Worm (Caenorhabditis elegans) whole organism, mixed stage, embryonic: ENCODE results near the gene C18F10.2.

Experiments
- M03D4.4 ChIP-seq: sonication (generic microtip); optimal IDR thresholded peaks from 2 replicates; lab custom pipeline; 2017; ENCODE audit warnings: mild to moderate bottlenecking, missing genetic modification characterization, missing compliant biosample characterization
- bed-3 ChIP-seq: fragments of 200-800 bp; sonication (Bioruptor generic); optimal IDR thresholded peaks from 3 replicates; lab custom pipeline; 2018; ENCODE audit warnings: mild to moderate bottlenecking, missing genetic modification characterization, moderate library complexity, missing compliant biosample characterization
- blmp-1 ChIP-seq: fragments of 150-350 bp; optimal IDR thresholded peaks from 2 replicates; lab custom pipeline; 2014; ENCODE audit warnings: missing biosample characterization, missing genetic modification characterization
- ceh-39 ChIP-seq: fragments of 150-350 bp; optimal IDR thresholded peaks from 2 replicates; lab custom pipeline; 2014; ENCODE audit warnings: missing biosample characterization, missing genetic modification characterization
- ceh-43 ChIP-seq: fragments of 200-800 bp; sonication (Bioruptor generic); optimal IDR thresholded peaks from 2 replicates; lab custom pipeline; 2018; ENCODE audit warnings: mild to moderate bottlenecking, missing genetic modification characterization, moderate library complexity, missing compliant biosample characterization
- ceh-83 ChIP-seq: fragments of 200-800 bp; sonication (Bioruptor generic); optimal IDR thresholded peaks from 2 replicates; lab custom pipeline; 2018; ENCODE audit warnings: mild to moderate bottlenecking, missing genetic modification characterization, missing compliant biosample characterization
- ces-1 ChIP-seq: fragments of 150-350 bp; optimal IDR thresholded peaks from 2 replicates; lab custom pipeline; 2014; ENCODE audit warnings: missing biosample characterization, missing genetic modification reagents, missing genetic modification characterization
- cnd-1 ChIP-seq: fragments of 200-800 bp; sonication (Bioruptor generic); optimal IDR thresholded peaks from 2 replicates; lab custom pipeline; 2018; ENCODE audit warnings: mild to moderate bottlenecking, missing genetic modification characterization, missing compliant biosample characterization
- drap-1 ChIP-seq: fragments of 200-800 bp; sonication (Bioruptor generic); optimal IDR thresholded peaks from 3 replicates; lab custom pipeline; 2018; ENCODE audit warnings: mild to moderate bottlenecking, missing genetic modification characterization, missing compliant biosample characterization
- elt-1 ChIP-seq: sonication (generic microtip); optimal IDR thresholded peaks from 2 replicates; lab custom pipeline; 2017; ENCODE audit warnings: missing genetic modification characterization, mild to moderate bottlenecking, missing compliant biosample characterization, antibody characterized with exemption, moderate library complexity, borderline replicate concordance; ENCODE audit not compliant: insufficient read depth
- flh-1 ChIP-seq: fragments of 200-800 bp; sonication (Bioruptor generic); optimal IDR thresholded peaks from 2 replicates; lab custom pipeline; 2018; ENCODE audit warnings: mild to moderate bottlenecking, missing genetic modification characterization, moderate library complexity, missing compliant biosample characterization
- lin-32 ChIP-seq: fragments of 200-800 bp; sonication (Bioruptor generic); optimal IDR thresholded peaks from 2 replicates; lab custom pipeline; 2018; ENCODE audit warnings: mild to moderate bottlenecking, missing genetic modification characterization, missing compliant biosample characterization
- lsy-2 ChIP-seq: fragments of 150-350 bp; optimal IDR thresholded peaks from 2 replicates; lab custom pipeline; 2014; ENCODE audit warnings: missing biosample characterization, missing genetic modification characterization
- mab-5 ChIP-seq: fragments of 150-350 bp; optimal IDR thresholded peaks from 2 replicates; lab custom pipeline; 2014; ENCODE audit warnings: missing biosample characterization, missing genetic modification characterization
- mep-1 ChIP-seq: fragments of 150-350 bp; optimal IDR thresholded peaks from 2 replicates; lab custom pipeline; 2017; ENCODE audit warnings: missing biosample characterization, missing genetic modification reagents, missing genetic modification characterization, inconsistent platforms
- mls-2 ChIP-seq: sonication (generic microtip); optimal IDR thresholded peaks from 2 replicates; lab custom pipeline; 2016; ENCODE audit warnings: mild to moderate bottlenecking, missing genetic modification characterization, moderate library complexity, missing compliant biosample characterization
- nhr-12 ChIP-seq: fragments of 150-350 bp; optimal IDR thresholded peaks from 2 replicates; lab custom pipeline; 2014; ENCODE audit warnings: missing biosample characterization, missing genetic modification characterization
- nhr-237 ChIP-seq: fragments of 150-350 bp; optimal IDR thresholded peaks from 2 replicates; lab custom pipeline; 2014; ENCODE audit warnings: missing biosample characterization, missing genetic modification characterization
- nhr-28 ChIP-seq: fragments of 150-350 bp; optimal IDR thresholded peaks from 2 replicates; lab custom pipeline; 2014; ENCODE audit warnings: missing biosample characterization, missing genetic modification characterization
- nhr-76 ChIP-seq: sonication (generic microtip); optimal IDR thresholded peaks from 2 replicates; lab custom pipeline; 2017; ENCODE audit warnings: missing biosample characterization, missing genetic modification characterization
- pha-4 ChIP-seq: fragments of 150-350 bp; optimal IDR thresholded peaks from 2 replicates; lab custom pipeline; 2018; ENCODE audit warnings: missing biosample characterization, missing genetic modification reagents, missing genetic modification characterization
- sem-2 ChIP-seq: fragments of 200-800 bp; sonication (Bioruptor generic); optimal IDR thresholded peaks from 2 replicates; lab custom pipeline; 2018; ENCODE audit warnings: mild to moderate bottlenecking, missing genetic modification characterization, missing compliant biosample characterization
- snpc-4 ChIP-seq: fragments of 150-350 bp; optimal IDR thresholded peaks from 2 replicates; lab custom pipeline; 2014; ENCODE audit warnings: missing biosample characterization, missing genetic modification characterization
- sptf-1 ChIP-seq: sonication (generic microtip); optimal IDR thresholded peaks from 2 replicates; lab custom pipeline; 2017; ENCODE audit warnings: mild to moderate bottlenecking, missing genetic modification characterization, moderate library complexity, missing compliant biosample characterization
- unc-120 ChIP-seq: sonication (generic microtip); optimal IDR thresholded peaks from 2 replicates; lab custom pipeline; 2017; ENCODE audit warnings: missing genetic modification characterization, missing compliant biosample characterization; ENCODE audit not compliant: poor library complexity, severe bottlenecking
- unc-39 ChIP-seq: fragments of 150-350 bp; optimal IDR thresholded peaks from 2 replicates; lab custom pipeline; 2014; ENCODE audit warnings: missing biosample characterization, missing genetic modification characterization
- unc-62 ChIP-seq: fragments of 150-350 bp; optimal IDR thresholded peaks from 2 replicates; lab custom pipeline; 2014; ENCODE audit warnings: missing biosample characterization, missing genetic modification reagents, missing genetic modification characterization
- zip-8 ChIP-seq: fragments of 150-350 bp; optimal IDR thresholded peaks from 2 replicates; lab custom pipeline; 2014; ENCODE audit warnings: missing biosample characterization, missing genetic modification characterization
- ztf-11 ChIP-seq: fragments of 150-350 bp; optimal IDR thresholded peaks from 2 replicates; lab custom pipeline; 2014; ENCODE audit warnings: missing biosample characterization, missing genetic modification characterization

Gene C18F10.2

ce11 chrIII:6248064-6248687, 24.8 kb upstream of the C18F10.2 start, which contains the start of the genes gen-1 and stt-3:
Gene gen-1, minus strand, starts transcription at chrIII:6248158.
Gene stt-3, plus strand, starts transcription at chrIII:6248637.
- no peak for TF ChIP-seq ztf-11
- TF ChIP-seq lin-32 (GFP tag; lab: Kevin White, UChicago) = no peak
- no peak for TF ChIP-seq nhr-28 (tag; lab: Kevin White, UChicago)
- no peak for TF ChIP-seq ceh-83 (GFP tag; lab: Kevin White, UChicago)
- no peak for TF ChIP-seq zip-8
- peak; percentile 54 for TF ChIP-seq mep-1 (tag; lab: Kevin White, UChicago)
- TF ChIP-seq, all 35 proteins: peak for 1

ce11 chrIII:6251511-6251910, 21.5 kb upstream of the C18F10.2 start, which contains the start of gene amdh-1:
Gene amdh-1, plus strand, starts transcription at chrIII:6251811.
- TF ChIP-seq snpc-4 (tag; lab: Kevin White, UChicago) (no peak), nhr-237 (tag; lab: Kevin White, UChicago) (no peak), flh-1 (GFP tag; lab: Kevin White, UChicago) (no peak), ztf-11 (no peak), nhr-76 (tag; lab: Kevin White, UChicago) (no peak), zip-8 (no peak), lin-32 (GFP tag; lab: Kevin White, UChicago) (no peak), sptf-1 (tag; lab: Kevin White, UChicago) (no peak), blmp-1 (no peak), sem-2 (no peak), M03D4.4 (no peak), nhr-28 (tag; lab: Kevin White, UChicago) (no peak), ceh-43 (GFP tag; lab: Kevin White, UChicago) (no peak)

- TF ChIP-seq blmp-1 = no peak
- TF ChIP-seq nhr-237 (tag; lab: Kevin White, UChicago) = no peak
- TF ChIP-seq ceh-43 (GFP tag; lab: Kevin White, UChicago) = no peak
- TF ChIP-seq mls-2 (tag; lab: Kevin White, UChicago) = no peak
- no peak for TF ChIP-seq drap-1
- no peak for TF ChIP-seq sptf-1 (tag; lab: Kevin White, UChicago)
- TF ChIP-seq cnd-1 (tag; lab: Kevin White, UChicago) = no peak
- no peak for TF ChIP-seq pha-4 (tag; lab: Kevin White, UChicago)
- no peak for TF ChIP-seq snpc-4 (tag; lab: Kevin White, UChicago)
- no peak for TF ChIP-seq nhr-28 (tag; lab: Kevin White, UChicago)
- TF ChIP-seq ztf-11 = no peak
- no peak for TF ChIP-seq lin-32 (GFP tag; lab: Kevin White, UChicago)
- no peak for TF ChIP-seq flh-1 (GFP tag; lab: Kevin White, UChicago)
- TF ChIP-seq M03D4.4 = no peak
- no peak for TF ChIP-seq unc-39 (tag; lab: Kevin White, UChicago)
- TF ChIP-seq nhr-12 (tag; lab: Kevin White, UChicago) = no peak
- TF ChIP-seq mep-1 (tag; lab: Kevin White, UChicago) = no peak
- no peak for TF ChIP-seq unc-120 (tag; lab: Kevin White, UChicago)
- TF ChIP-seq unc-62 (GFP tag; lab: Kevin White, UChicago) = no peak
Measured at ce11 chrIII:6254737-6255136, 18.2 kb upstream of the C18F10.2 start, which contains the start of gene srg-8. Gene srg-8, minus strand, starts transcription at chrIII:6254837.

ce11 chrIII:6256675-6257074, 16.3 kb upstream of the C18F10.2 start, which contains the start of gene srg-9:
Gene srg-9, minus strand, starts transcription at chrIII:6256775.
- TF ChIP-seq M03D4.4 = no peak
- no peak for TF ChIP-seq ceh-43 (GFP tag; lab: Kevin White, UChicago)
- no peak for TF ChIP-seq ceh-39 (tag; lab: Kevin White, UChicago)
- TF ChIP-seq lin-32 (GFP tag; lab: Kevin White, UChicago) = no peak
- TF ChIP-seq mls-2 (tag; lab: Kevin White, UChicago) = no peak
- TF ChIP-seq mep-1 (tag; lab: Kevin White, UChicago) = no peak
- TF ChIP-seq lsy-2 = no peak
- no peak for TF ChIP-seq sptf-1 (tag; lab: Kevin White, UChicago)
- TF ChIP-seq, all 35 proteins: peak for 0

- TF ChIP-seq nhr-76 (tag; lab: Kevin White, UChicago) (no peak), blmp-1 (no peak), lsy-2 (no peak), nhr-237 (tag; lab: Kevin White, UChicago) (no peak), pha-4 (tag; lab: Kevin White, UChicago) (no peak), elt-1 (tag; lab: Kevin White, UChicago) (no peak), flh-1 (GFP tag; lab: Kevin White, UChicago) (no peak)
Measured at ce11 chrIII:6258262-6258661, 14.7 kb upstream of the C18F10.2 start, which contains the start of gene srg-1. Gene srg-1, minus strand, starts transcription at chrIII:6258362.

ce11 chrIII:6260115-6260514, 12.9 kb upstream of the C18F10.2 start, which contains the start of gene srg-2:
Gene srg-2, minus strand, starts transcription at chrIII:6260215.
- TF ChIP-seq mab-5 (tag; lab: Kevin White, UChicago) (no peak), ces-1 (GFP tag; lab: Kevin White, UChicago) (no peak), M03D4.4 (no peak), cnd-1 (tag; lab: Kevin White, UChicago) (no peak), bed-3 (GFP tag; lab: Kevin White, UChicago) (no peak), nhr-12 (tag; lab: Kevin White, UChicago) (no peak)
